Fruit fly (Drosophila melanogaster) whole organism, embryonic: ENCODE data around the gene park.
A peak's percentile ranks its signal among the peaks of the same experiment; 100 is the strongest.

Experiments used
- Adf1 ChIP-seq: fragments of 200-800 bp; sonication (Bioruptor generic); IDR thresholded peaks from 2 replicates; pipeline ENCODE4 v1.3.6; 2022; ENCODE audit warnings: missing biosample characterization, missing genetic modification characterization
- B-H2 ChIP-seq: fragments of 200-800 bp; sonication (Bioruptor generic); optimal IDR thresholded peaks from 2 replicates; lab custom pipeline; 2018; ENCODE audit warnings: missing biosample characterization, mild to moderate bottlenecking, missing genetic modification characterization
- CG1024 ChIP-seq: fragments of 200-800 bp; sonication (Bioruptor generic); IDR thresholded peaks from 2 replicates; pipeline ENCODE4 v1.3.6; 2022; ENCODE audit warnings: missing biosample characterization, missing genetic modification characterization
- CG11247 ChIP-seq: fragments of 200-800 bp; sonication (Bioruptor generic); IDR thresholded peaks from 2 replicates; pipeline ENCODE4 v1.3.6; 2022; ENCODE audit warnings: missing biosample characterization, missing genetic modification characterization
- CG1233 ChIP-seq: fragments of 200-800 bp; sonication (Bioruptor generic); optimal IDR thresholded peaks from 4 replicates; lab custom pipeline; 2018; ENCODE audit warnings: missing biosample characterization, mild to moderate bottlenecking, missing genetic modification characterization
- CG12744 ChIP-seq: fragments of 200-800 bp; sonication (Bioruptor generic); optimal IDR thresholded peaks from 2 replicates; lab custom pipeline; 2016; ENCODE audit warnings: missing biosample characterization, missing genetic modification characterization
- CG14965 ChIP-seq: fragments of 200-800 bp; sonication (Bioruptor generic); optimal IDR thresholded peaks from 2 replicates; lab custom pipeline; 2016; ENCODE audit warnings: missing biosample characterization, missing genetic modification characterization, borderline replicate concordance
- CG1603 ChIP-seq: fragments of 200-800 bp; sonication (Bioruptor generic); optimal IDR thresholded peaks from 2 replicates; lab custom pipeline; 2019; ENCODE audit warnings: missing biosample characterization, mild to moderate bottlenecking, missing genetic modification characterization, moderate library complexity
- CG17612 ChIP-seq: fragments of 200-800 bp; sonication (Bioruptor generic); IDR thresholded peaks from 2 replicates; pipeline ENCODE4 v1.3.6; 2022; ENCODE audit warnings: missing biosample characterization, missing genetic modification characterization
- CG18262 ChIP-seq: fragments of 200-800 bp; optimal IDR thresholded peaks from 3 replicates; lab custom pipeline; 2019; ENCODE audit warnings: missing biosample characterization, mild to moderate bottlenecking, missing genetic modification characterization, moderate library complexity
- CG2199 ChIP-seq: fragments of 200-800 bp; sonication (Bioruptor generic); IDR thresholded peaks from 3 replicates; pipeline ENCODE4 v1.3.6; 2022; ENCODE audit warnings: missing biosample characterization, missing genetic modification characterization
- CG4854 ChIP-seq: fragments of 200-800 bp; sonication (Bioruptor generic); optimal IDR thresholded peaks from 2 replicates; lab custom pipeline; 2016; ENCODE audit warnings: missing biosample characterization, missing genetic modification characterization, inconsistent platforms
- CG6689 ChIP-seq: fragments of 200-800 bp; sonication (Bioruptor generic); IDR thresholded peaks from 2 replicates; pipeline ENCODE4 v1.3.6; 2022; ENCODE audit warnings: missing biosample characterization, missing genetic modification characterization
- CG8388 ChIP-seq: fragments of 200-800 bp; sonication (Bioruptor generic); optimal IDR thresholded peaks from 2 replicates; lab custom pipeline; 2019; ENCODE audit warnings: missing biosample characterization, mild to moderate bottlenecking, missing genetic modification characterization, moderate library complexity
- CG9437 ChIP-seq: fragments of 200-800 bp; sonication (Bioruptor generic); optimal IDR thresholded peaks from 2 replicates; lab custom pipeline; 2018; ENCODE audit warnings: missing biosample characterization, mild to moderate bottlenecking, missing genetic modification characterization
- Chrac-16 ChIP-seq: fragments of 200-800 bp; sonication (Bioruptor generic); optimal IDR thresholded peaks from 3 replicates; lab custom pipeline; 2016; ENCODE audit warnings: missing biosample characterization, missing genetic modification characterization
- CoRest ChIP-seq: fragments of 200-800 bp; sonication (Bioruptor generic); optimal IDR thresholded peaks from 3 replicates; lab custom pipeline; 2018; ENCODE audit warnings: missing biosample characterization, mild to moderate bottlenecking, missing genetic modification characterization, moderate library complexity
- Dad ChIP-seq: fragments of 200-800 bp; sonication (Bioruptor generic); optimal IDR thresholded peaks from 3 replicates; lab custom pipeline; 2016; ENCODE audit warnings: missing biosample characterization, missing genetic modification characterization
- E2f1 ChIP-seq: fragments of 200-800 bp; sonication (Bioruptor generic); IDR thresholded peaks from 2 replicates; pipeline ENCODE4 v1.3.6; 2022; ENCODE audit warnings: missing biosample characterization, missing genetic modification characterization
- Fer2 ChIP-seq: fragments of 200-800 bp; sonication (Bioruptor generic); optimal IDR thresholded peaks from 2 replicates; lab custom pipeline; 2018; ENCODE audit warnings: missing biosample characterization, mild to moderate bottlenecking, missing genetic modification characterization, moderate library complexity
- Fer3 ChIP-seq: fragments of 200-800 bp; sonication (Bioruptor generic); optimal IDR thresholded peaks from 2 replicates; lab custom pipeline; 2018; ENCODE audit warnings: missing biosample characterization, mild to moderate bottlenecking, missing genetic modification characterization, moderate library complexity
- Gsc ChIP-seq: fragments of 200-800 bp; sonication (Bioruptor generic); IDR thresholded peaks from 2 replicates; pipeline ENCODE4 v1.3.6; 2022; ENCODE audit warnings: missing biosample characterization, missing genetic modification characterization
- H15 ChIP-seq: fragments of 200-800 bp; sonication (Bioruptor generic); IDR thresholded peaks from 3 replicates; pipeline ENCODE4 v1.3.6; 2022; ENCODE audit warnings: missing biosample characterization, missing genetic modification characterization
- HLH4C ChIP-seq: fragments of 200-800 bp; sonication (Bioruptor generic); IDR thresholded peaks from 3 replicates; pipeline ENCODE4 v1.3.6; 2022; ENCODE audit warnings: missing biosample characterization, missing genetic modification characterization; ENCODE audit not compliant: partially characterized antibody
- Hr78 ChIP-seq, 2 experiments: fragments of 200-800 bp in 1 of 2; fragments of >200 bp in 1 of 2; sonication (Bioruptor generic) in 1 of 2; optimal IDR thresholded peaks; 2 replicates each; lab custom pipeline; 2017 to 2019; ENCODE audit warnings: missing biosample characterization in 2 of 2, missing genetic modification characterization in 2 of 2, mild to moderate bottlenecking in 1 of 2, moderate library complexity in 1 of 2
- NC2α ChIP-seq: fragments of 200-800 bp; sonication (Bioruptor generic); optimal IDR thresholded peaks from 2 replicates; lab custom pipeline; 2016; ENCODE audit warnings: missing biosample characterization, missing genetic modification characterization
- NC2β ChIP-seq: fragments of 200-800 bp; sonication (Bioruptor generic); optimal IDR thresholded peaks from 2 replicates; lab custom pipeline; 2016; ENCODE audit warnings: missing biosample characterization, missing genetic modification characterization
- NfI ChIP-seq: fragments of 200-800 bp; sonication (Bioruptor generic); optimal IDR thresholded peaks from 3 replicates; lab custom pipeline; 2018; ENCODE audit warnings: missing biosample characterization, mild to moderate bottlenecking, missing genetic modification characterization, moderate library complexity
- Pdp1 ChIP-seq, 2 experiments: fragments of 200-800 bp; sonication (Bioruptor generic); optimal IDR thresholded peaks; 3 replicates each; lab custom pipeline; 2016; ENCODE audit warnings: missing biosample characterization in 2 of 2, missing genetic modification characterization in 2 of 2, mild to moderate bottlenecking in 1 of 2, moderate library complexity in 1 of 2
- Six4 ChIP-seq: fragments of 200-800 bp; sonication (Bioruptor generic); optimal IDR thresholded peaks from 2 replicates; lab custom pipeline; 2016; ENCODE audit warnings: missing biosample characterization, missing genetic modification characterization
- Spps ChIP-seq: fragments of 200-800 bp; sonication (Bioruptor generic); optimal IDR thresholded peaks from 2 replicates; lab custom pipeline; 2018; ENCODE audit warnings: missing biosample characterization, mild to moderate bottlenecking, missing genetic modification characterization
- abd-A ChIP-seq: fragments of 200-800 bp; sonication (Bioruptor generic); optimal IDR thresholded peaks from 3 replicates; lab custom pipeline; 2019; ENCODE audit warnings: missing biosample characterization, mild to moderate bottlenecking, missing genetic modification characterization, moderate library complexity
- bbx ChIP-seq: fragments of 200-800 bp; sonication (Bioruptor generic); IDR thresholded peaks from 2 replicates; pipeline ENCODE4 v1.3.6; 2022; ENCODE audit warnings: missing biosample characterization, missing genetic modification characterization; ENCODE audit not compliant: partially characterized antibody
- chn ChIP-seq: fragments of 200-800 bp; sonication (Bioruptor generic); optimal IDR thresholded peaks from 2 replicates; lab custom pipeline; 2016; ENCODE audit warnings: missing biosample characterization, missing genetic modification characterization
- crp ChIP-seq, 2 experiments: fragments of 200-800 bp; sonication (Bioruptor generic); optimal IDR thresholded peaks; 2 replicates in 1 of 2; 3 replicates in 1 of 2; lab custom pipeline; 2017; ENCODE audit warnings: missing biosample characterization in 2 of 2, missing genetic modification characterization in 2 of 2, mild to moderate bottlenecking in 1 of 2, moderate library complexity in 1 of 2
- dm ChIP-seq: fragments of 200-800 bp; sonication (Bioruptor generic); optimal IDR thresholded peaks from 3 replicates; lab custom pipeline; 2016; ENCODE audit warnings: missing biosample characterization, missing genetic modification characterization
- gfzf ChIP-seq: fragments of 200-800 bp; sonication (Bioruptor generic); optimal IDR thresholded peaks from 2 replicates; lab custom pipeline; 2016; ENCODE audit warnings: missing biosample characterization, mild to moderate bottlenecking, missing genetic modification characterization, moderate library complexity
- ham ChIP-seq: fragments of 200-800 bp; sonication (Bioruptor generic); IDR thresholded peaks from 2 replicates; pipeline ENCODE4 v1.3.6; 2022; ENCODE audit warnings: missing biosample characterization, missing genetic modification characterization
- insv ChIP-seq, 2 experiments: fragments of 200-800 bp; sonication (Bioruptor generic); optimal IDR thresholded peaks; 3 replicates each; lab custom pipeline; 2016 to 2018; ENCODE audit warnings: missing biosample characterization in 2 of 2, missing genetic modification characterization in 2 of 2
- p53 ChIP-seq: fragments of 200-800 bp; sonication (Bioruptor generic); optimal IDR thresholded peaks from 2 replicates; lab custom pipeline; 2016; ENCODE audit warnings: missing biosample characterization, missing genetic modification characterization
- pnt ChIP-seq: fragments of 200-800 bp; sonication (Bioruptor generic); optimal IDR thresholded peaks from 3 replicates; lab custom pipeline; 2016; ENCODE audit warnings: missing biosample characterization, missing genetic modification characterization
- run ChIP-seq: fragments of 200-800 bp; sonication (Bioruptor generic); optimal IDR thresholded peaks from 3 replicates; lab custom pipeline; 2018; ENCODE audit warnings: missing biosample characterization, mild to moderate bottlenecking, missing genetic modification characterization
- seq ChIP-seq: fragments of 200-800 bp; sonication (Bioruptor generic); IDR thresholded peaks from 2 replicates; pipeline ENCODE4 v1.3.6; 2022; ENCODE audit warnings: missing biosample characterization, missing genetic modification characterization
- sima ChIP-seq: fragments of 200-800 bp; sonication (Bioruptor generic); optimal IDR thresholded peaks from 2 replicates; lab custom pipeline; 2016; ENCODE audit warnings: missing biosample characterization, missing genetic modification characterization
- sna ChIP-seq: fragments of 200-800 bp; sonication (Bioruptor generic); IDR thresholded peaks from 2 replicates; pipeline ENCODE4 v1.3.6; 2022; ENCODE audit warnings: missing biosample characterization, missing genetic modification characterization; ENCODE audit not compliant: partially characterized antibody
- trh ChIP-seq: fragments of 200-800 bp; sonication (Bioruptor generic); optimal IDR thresholded peaks from 2 replicates; lab custom pipeline; 2016; ENCODE audit warnings: missing biosample characterization, missing genetic modification characterization
- vnd ChIP-seq: fragments of 200-800 bp; sonication (Bioruptor generic); IDR thresholded peaks from 3 replicates; pipeline ENCODE4 v1.3.6; 2022; ENCODE audit warnings: missing biosample characterization, missing genetic modification characterization; ENCODE audit not compliant: partially characterized antibody
- vvl ChIP-seq: fragments of 200-800 bp; sonication (Bioruptor generic); IDR thresholded peaks from 2 replicates; pipeline ENCODE4 v1.3.6; 2022; ENCODE audit warnings: missing biosample characterization, missing genetic modification characterization
- zen ChIP-seq: fragments of 200-800 bp; sonication (Bioruptor generic); optimal IDR thresholded peaks from 3 replicates; lab custom pipeline; 2018; ENCODE audit warnings: missing biosample characterization, mild to moderate bottlenecking, missing genetic modification characterization, moderate library complexity

park gene

dm6 chr3L:21176935-21177581, 19.6 kb downstream of the park start (continued):
- TF ChIP-seq Pdp1 (GFP tag; optimal IDR thresholded peaks at IDR 0.05; lab: Kevin White, UChicago) (peak; percentile 63 to 66), HLH4C (0 out of 3 replicates have a peak, but pooled peaks have one; percentile 11), E2f1 (peak; percentile 68), Hr78 (GFP tag; optimal IDR thresholded peaks at IDR 0.05; lab: Kevin White, UChicago) (no peak), CG1024 (GFP tag; lab: Robert Waterston, UW) (peak; percentile 32; the same call in 1 of the 2 replicates), Gsc (GFP tag; lab: Robert Waterston, UW) (no peak), sima (GFP tag; lab: Kevin White, UChicago) (no peak), Dad (GFP tag; lab: Kevin White, UChicago) (peak; percentile 34), NfI (GFP tag; lab: Kevin White, UChicago) (peak; percentile 61), Chrac-16 (GFP tag; lab: Kevin White, UChicago) (peak; percentile 49), B-H2 (GFP tag; lab: Kevin White, UChicago) (peak; percentile 5), CG9437 (GFP tag; lab: Kevin White, UChicago) (no peak), vnd (GFP tag; lab: Robert Waterston, UW) (no peak), CG6689 (GFP tag; lab: Robert Waterston, UW) (peak; percentile 67), abd-A (tag; lab: Kevin White, UChicago) (peak; percentile 75), CG18262 (tag; lab: Kevin White, UChicago) (no peak), insv (GFP tag; optimal IDR thresholded peaks at IDR 0.05; lab: Kevin White, UChicago) (no peak), Fer3 (tag; lab: Kevin White, UChicago) (peak; percentile 83), trh (GFP tag; lab: Kevin White, UChicago) (no peak), p53 (GFP tag; lab: Kevin White, UChicago) (no peak), sna (no peak), chn (GFP tag; lab: Kevin White, UChicago) (no peak), CG1233 (GFP tag; lab: Kevin White, UChicago) (peak; percentile 29), CG12744 (GFP tag; lab: Kevin White, UChicago) (peak; percentile 55), Six4 (GFP tag; lab: Kevin White, UChicago) (no peak), dm (GFP tag; lab: Kevin White, UChicago) (no peak), gfzf (GFP tag; lab: Kevin White, UChicago) (no peak), CG4854 (peak; percentile 28), Spps (tag; lab: Kevin White, UChicago) (no peak), zen (peak; percentile 10), CG2199 (no peak), CG8388 (GFP tag; lab: Kevin White, UChicago) (peak; percentile 7), Adf1 (GFP tag; lab: Robert Waterston, UW) (peak; percentile 62), CoRest (tag; lab: Kevin White, UChicago) (no peak), vvl (GFP tag; lab: Robert Waterston, UW) (peak; percentile 74; the same call in 1 of the 2 replicates), ham (no peak; the same call in 1 of the 2 replicates), CG11247 (GFP tag; lab: Robert Waterston, UW) (peak; percentile 78), CG17612 (peak; percentile 64; the same call in 1 of the 2 replicates), CG1603 (no peak), pnt (peak; percentile 5), seq (GFP tag; lab: Robert Waterston, UW) (peak; percentile 74), H15 (GFP tag; lab: Robert Waterston, UW) (0 out of 3 replicates have a peak, but pooled peaks have one; percentile 14), run (tag; lab: Kevin White, UChicago) (no peak), CG14965 (no peak), NC2β (no peak), bbx (GFP tag; lab: Robert Waterston, UW) (no peak), crp (GFP tag; optimal IDR thresholded peaks at IDR 0.05; lab: Kevin White, UChicago) (no peak), Fer2 (tag; lab: Kevin White, UChicago) (peak; percentile 7), NC2α (GFP tag; lab: Kevin White, UChicago) (no peak)
